Fruit fly (Drosophila melanogaster) whole organism, embryonic: ENCODE measurements around the gene Dpm3.

Experiments
- Asciz ChIP-seq: fragments of 200-800 bp; sonication (Bioruptor generic); optimal IDR thresholded peaks from 2 replicates; lab custom pipeline; 2017; ENCODE audit warnings: missing biosample characterization, mild to moderate bottlenecking, missing genetic modification characterization, missing genetic modification reagents
- BtbVII ChIP-seq: fragments of 200-800 bp; sonication (Bioruptor generic); optimal IDR thresholded peaks from 3 replicates; lab custom pipeline; 2017; ENCODE audit warnings: missing biosample characterization, mild to moderate bottlenecking, missing genetic modification characterization
- CG10209 ChIP-seq: fragments of 200-800 bp; sonication (Bioruptor generic); optimal IDR thresholded peaks from 3 replicates; lab custom pipeline; 2017; ENCODE audit warnings: missing biosample characterization, mild to moderate bottlenecking, missing genetic modification characterization, missing genetic modification reagents
- CG11504 ChIP-seq: fragments of 200-800 bp; sonication (Bioruptor generic); optimal IDR thresholded peaks from 3 replicates; lab custom pipeline; 2019; ENCODE audit warnings: missing biosample characterization, mild to moderate bottlenecking, missing genetic modification characterization, moderate library complexity
- CG13424 ChIP-seq: fragments of 200-800 bp; sonication (Bioruptor generic); optimal IDR thresholded peaks from 2 replicates; lab custom pipeline; 2019; ENCODE audit warnings: missing biosample characterization, mild to moderate bottlenecking, missing genetic modification characterization, moderate library complexity
- CG15269 ChIP-seq: fragments of 200-800 bp; sonication (Bioruptor generic); optimal IDR thresholded peaks from 2 replicates; lab custom pipeline; 2018; ENCODE audit warnings: missing biosample characterization, mild to moderate bottlenecking, missing genetic modification characterization, moderate library complexity
- CG1603 ChIP-seq: fragments of 200-800 bp; sonication (Bioruptor generic); optimal IDR thresholded peaks from 2 replicates; lab custom pipeline; 2019; ENCODE audit warnings: missing biosample characterization, mild to moderate bottlenecking, missing genetic modification characterization, moderate library complexity
- CG17359 ChIP-seq: fragments of 200-800 bp; sonication (Bioruptor generic); optimal IDR thresholded peaks from 3 replicates; lab custom pipeline; 2018; ENCODE audit warnings: missing biosample characterization, mild to moderate bottlenecking, missing genetic modification characterization, moderate library complexity
- CG17568 ChIP-seq: fragments of 200-800 bp; sonication (Bioruptor generic); optimal IDR thresholded peaks from 2 replicates; lab custom pipeline; 2018; ENCODE audit warnings: missing biosample characterization, mild to moderate bottlenecking, missing genetic modification characterization, moderate library complexity
- CG17612 ChIP-seq: fragments of 200-800 bp; sonication (Bioruptor generic); IDR thresholded peaks from 2 replicates; pipeline ENCODE4 v1.3.6; 2022; ENCODE audit warnings: missing biosample characterization, missing genetic modification characterization
- CG1792 ChIP-seq: fragments of 200-800 bp; sonication (Bioruptor generic); optimal IDR thresholded peaks from 2 replicates; lab custom pipeline; 2016; ENCODE audit warnings: missing biosample characterization, missing genetic modification characterization
- CG18599 ChIP-seq: fragments of 200-800 bp; sonication (Bioruptor generic); optimal IDR thresholded peaks from 3 replicates; lab custom pipeline; 2017; ENCODE audit warnings: missing biosample characterization, missing genetic modification characterization, mild to moderate bottlenecking, moderate library complexity, missing genetic modification reagents
- CG2199 ChIP-seq: fragments of 200-800 bp; sonication (Bioruptor generic); IDR thresholded peaks from 3 replicates; pipeline ENCODE4 v1.3.6; 2022; ENCODE audit warnings: missing biosample characterization, missing genetic modification characterization
- CG31441 ChIP-seq: fragments of 200-800 bp; sonication (Bioruptor generic); IDR thresholded peaks from 2 replicates; pipeline ENCODE4 v1.3.6; 2022; ENCODE audit warnings: missing biosample characterization, missing genetic modification characterization
- CG6175 ChIP-seq: fragments of 200-800 bp; sonication (Bioruptor generic); IDR thresholded peaks from 3 replicates; pipeline ENCODE4 v1.3.6; 2022; ENCODE audit warnings: missing biosample characterization, missing genetic modification characterization
- CG6813 ChIP-seq: fragments of 200-800 bp; sonication (Bioruptor generic); optimal IDR thresholded peaks from 2 replicates; lab custom pipeline; 2017; ENCODE audit warnings: missing biosample characterization, missing genetic modification characterization, mild to moderate bottlenecking, moderate library complexity, missing genetic modification reagents
- CG7987 ChIP-seq: fragments of 200-800 bp; sonication (Bioruptor generic); optimal IDR thresholded peaks from 2 replicates; lab custom pipeline; 2018; ENCODE audit warnings: missing biosample characterization, mild to moderate bottlenecking, missing genetic modification characterization, moderate library complexity
- CoRest ChIP-seq: fragments of 200-800 bp; sonication (Bioruptor generic); optimal IDR thresholded peaks from 3 replicates; lab custom pipeline; 2018; ENCODE audit warnings: missing biosample characterization, mild to moderate bottlenecking, missing genetic modification characterization, moderate library complexity
- D ChIP-seq, 2 experiments: fragments of 200-800 bp in 1 of 2; fragments of >200 bp in 1 of 2; sonication (Bioruptor generic) in 1 of 2; optimal IDR thresholded peaks; 2 replicates in 1 of 2; 3 replicates in 1 of 2; lab custom pipeline; 2017; ENCODE audit warnings: mild to moderate bottlenecking in 1 of 2, missing biosample characterization in 1 of 2, missing genetic modification characterization in 1 of 2, missing genetic modification reagents in 1 of 2
- Fer2 ChIP-seq: fragments of 200-800 bp; sonication (Bioruptor generic); optimal IDR thresholded peaks from 2 replicates; lab custom pipeline; 2018; ENCODE audit warnings: missing biosample characterization, mild to moderate bottlenecking, missing genetic modification characterization, moderate library complexity
- Kr ChIP-seq: fragments of 200-800 bp; sonication (Bioruptor generic); optimal IDR thresholded peaks from 2 replicates; lab custom pipeline; 2017; ENCODE audit warnings: missing biosample characterization, mild to moderate bottlenecking, missing genetic modification characterization
- MTF-1 ChIP-seq: fragments of 200-800 bp; sonication (Bioruptor generic); optimal IDR thresholded peaks from 2 replicates; lab custom pipeline; 2018; ENCODE audit warnings: missing biosample characterization, mild to moderate bottlenecking, missing genetic modification characterization, borderline replicate concordance
- Med ChIP-seq: fragments of 200-800 bp; sonication (Bioruptor generic); peaks from one replicate; lab custom pipeline; 2016; ENCODE audit warnings: missing biosample characterization, missing genetic modification characterization, mild to moderate bottlenecking, inconsistent platforms, moderate library complexity
- Meics ChIP-seq: fragments of 200-800 bp; sonication (Bioruptor generic); optimal IDR thresholded peaks from 2 replicates; lab custom pipeline; 2017; ENCODE audit warnings: missing biosample characterization, mild to moderate bottlenecking, missing genetic modification characterization
- Nf-YB ChIP-seq: fragments of 200-800 bp; sonication (Bioruptor generic); optimal IDR thresholded peaks from 3 replicates; lab custom pipeline; 2019; ENCODE audit warnings: missing biosample characterization, mild to moderate bottlenecking, missing genetic modification characterization, moderate library complexity
- NfI ChIP-seq: fragments of 200-800 bp; sonication (Bioruptor generic); optimal IDR thresholded peaks from 3 replicates; lab custom pipeline; 2018; ENCODE audit warnings: missing biosample characterization, mild to moderate bottlenecking, missing genetic modification characterization, moderate library complexity
- Sox100B ChIP-seq: fragments of 200-800 bp; sonication (Bioruptor generic); optimal IDR thresholded peaks from 3 replicates; lab custom pipeline; 2018; ENCODE audit warnings: missing biosample characterization, mild to moderate bottlenecking, missing genetic modification characterization
- caup ChIP-seq: fragments of 200-800 bp; sonication (Bioruptor generic); optimal IDR thresholded peaks from 3 replicates; lab custom pipeline; 2017; ENCODE audit warnings: missing biosample characterization, mild to moderate bottlenecking, missing genetic modification characterization, moderate library complexity; ENCODE audit not compliant: severe bottlenecking
- chm ChIP-seq: fragments of 200-800 bp; sonication (Bioruptor generic); IDR thresholded peaks from 2 replicates; pipeline ENCODE4 v1.3.6; 2022; ENCODE audit warnings: missing biosample characterization, missing genetic modification characterization
- chn ChIP-seq: fragments of 200-800 bp; sonication (Bioruptor generic); optimal IDR thresholded peaks from 2 replicates; lab custom pipeline; 2016; ENCODE audit warnings: missing biosample characterization, missing genetic modification characterization
- crc ChIP-seq: fragments of 200-800 bp; sonication (Bioruptor generic); optimal IDR thresholded peaks from 2 replicates; lab custom pipeline; 2016; ENCODE audit warnings: missing biosample characterization, missing genetic modification characterization
- crp ChIP-seq, 2 experiments: fragments of 200-800 bp; sonication (Bioruptor generic); optimal IDR thresholded peaks; 2 replicates in 1 of 2; 3 replicates in 1 of 2; lab custom pipeline; 2017; ENCODE audit warnings: missing biosample characterization in 2 of 2, missing genetic modification characterization in 2 of 2, mild to moderate bottlenecking in 1 of 2, moderate library complexity in 1 of 2
- dysf ChIP-seq: fragments of 200-800 bp; sonication (Bioruptor generic); IDR thresholded peaks from 3 replicates; pipeline ENCODE4 v1.3.6; 2022; ENCODE audit warnings: missing biosample characterization, missing genetic modification characterization
- eve ChIP-seq, 2 experiments: fragments of >200 bp; optimal IDR thresholded peaks; 2 replicates each; lab custom pipeline; 2017; ENCODE audit warnings: missing biosample characterization in 2 of 2, missing genetic modification characterization in 2 of 2
- fd3F ChIP-seq: fragments of 200-800 bp; sonication (Bioruptor generic); optimal IDR thresholded peaks from 2 replicates; lab custom pipeline; 2018; ENCODE audit warnings: missing biosample characterization, mild to moderate bottlenecking, missing genetic modification characterization, moderate library complexity
- grau ChIP-seq: fragments of 200-800 bp; optimal IDR thresholded peaks from 3 replicates; lab custom pipeline; 2019; ENCODE audit warnings: missing biosample characterization, mild to moderate bottlenecking, missing genetic modification characterization, moderate library complexity
- gro ChIP-seq: fragments of 200-800 bp; sonication (Bioruptor generic); optimal IDR thresholded peaks from 2 replicates; lab custom pipeline; 2016; ENCODE audit warnings: missing biosample characterization, missing genetic modification characterization
- gsb-n ChIP-seq: fragments of 200-800 bp; sonication (Bioruptor generic); optimal IDR thresholded peaks from 3 replicates; lab custom pipeline; 2018; ENCODE audit warnings: missing biosample characterization, mild to moderate bottlenecking, missing genetic modification characterization
- h ChIP-seq: fragments of >200 bp; optimal IDR thresholded peaks from 2 replicates; lab custom pipeline; 2017
- her ChIP-seq: fragments of 200-800 bp; sonication (Bioruptor generic); optimal IDR thresholded peaks from 2 replicates; lab custom pipeline; 2016; ENCODE audit warnings: missing biosample characterization, missing genetic modification characterization
- kni ChIP-seq: fragments of 200-800 bp; sonication (Bioruptor generic); optimal IDR thresholded peaks from 3 replicates; lab custom pipeline; 2017; ENCODE audit warnings: mild to moderate bottlenecking, missing biosample characterization, missing genetic modification reagents, missing genetic modification characterization
- lab ChIP-seq: fragments of 200-800 bp; sonication (Bioruptor generic); optimal IDR thresholded peaks from 3 replicates; lab custom pipeline; 2017; ENCODE audit warnings: missing biosample characterization, missing genetic modification characterization, mild to moderate bottlenecking, moderate library complexity, missing genetic modification reagents
- odd ChIP-seq: fragments of 200-800 bp; sonication (Bioruptor generic); optimal IDR thresholded peaks from 2 replicates; lab custom pipeline; 2017; ENCODE audit warnings: missing biosample characterization, mild to moderate bottlenecking, missing genetic modification characterization
- schlank ChIP-seq: fragments of 200-800 bp; sonication (Bioruptor generic); optimal IDR thresholded peaks from 2 replicates; lab custom pipeline; 2018; ENCODE audit warnings: missing biosample characterization, mild to moderate bottlenecking, missing genetic modification characterization
- sob ChIP-seq: fragments of 200-800 bp; sonication (Bioruptor generic); IDR thresholded peaks from 2 replicates; pipeline ENCODE4 v1.3.6; 2022; ENCODE audit warnings: missing biosample characterization, missing genetic modification characterization
- sqz ChIP-seq: fragments of 200-800 bp; sonication (Bioruptor generic); optimal IDR thresholded peaks from 3 replicates; lab custom pipeline; 2018; ENCODE audit warnings: missing biosample characterization, mild to moderate bottlenecking, missing genetic modification characterization
- sug ChIP-seq: fragments of 200-800 bp; optimal IDR thresholded peaks from 2 replicates; lab custom pipeline; 2019; ENCODE audit warnings: missing biosample characterization, mild to moderate bottlenecking, missing genetic modification characterization, moderate library complexity
- unpg ChIP-seq: fragments of 200-800 bp; sonication (Bioruptor generic); optimal IDR thresholded peaks from 3 replicates; lab custom pipeline; 2018; ENCODE audit warnings: missing biosample characterization, mild to moderate bottlenecking, missing genetic modification characterization, moderate library complexity
- zfh2 ChIP-seq: fragments of 200-800 bp; sonication (Bioruptor generic); optimal IDR thresholded peaks from 2 replicates; lab custom pipeline; 2016; ENCODE audit warnings: missing biosample characterization, missing genetic modification characterization

Dpm3 gene

DNA sequence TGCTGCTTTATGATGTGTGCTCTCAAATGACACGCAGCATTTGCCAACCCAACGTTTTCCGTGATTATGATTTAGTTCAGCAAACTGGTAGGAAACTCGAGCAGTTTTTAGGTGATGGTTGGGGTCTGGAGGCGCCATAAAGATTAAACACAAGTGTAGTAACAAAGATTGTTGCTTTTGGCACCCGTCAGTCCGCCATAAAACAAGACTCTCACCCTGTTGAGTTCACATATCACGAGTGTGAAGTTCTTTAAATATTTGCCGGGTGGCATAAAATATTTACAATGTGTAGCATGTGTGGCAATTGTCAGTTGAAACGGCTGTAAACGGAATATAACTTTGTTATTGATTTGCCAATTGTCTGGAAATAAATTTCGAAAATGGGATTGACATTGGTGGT, 38.9 kb upstream of the Dpm3 start (continued):
- TF ChIP-seq CG6175 (GFP tag; lab: Robert Waterston, UW) (0 out of 3 replicates have a peak, but pooled peaks have one; percentile 32), unpg (GFP tag; lab: Kevin White, UChicago) (peak; percentile 48), chn (no peak), gro (peak; percentile 17), eve (GFP tag; optimal IDR thresholded peaks at IDR 0.05; lab: Kevin White, UChicago) (peak in 1 of 2 experiments; percentile 18), CG13424 (tag; lab: Kevin White, UChicago) (peak; percentile 19), fd3F (GFP tag; lab: Kevin White, UChicago) (peak; percentile 28), zfh2 (GFP tag; lab: Kevin White, UChicago) (no peak), CG17568 (GFP tag; lab: Kevin White, UChicago) (peak; percentile 43), CoRest (peak; percentile 26), chm (0 out of 2 replicates have a peak, but pooled peaks have one; percentile 33), sqz (GFP tag; lab: Kevin White, UChicago) (no peak), NfI (peak; percentile 8), her (GFP tag; lab: Kevin White, UChicago) (no peak), CG15269 (tag; lab: Kevin White, UChicago) (peak; percentile 33), CG17612 (no peak), BtbVII (GFP tag; lab: Kevin White, UChicago) (peak; percentile 54), odd (GFP tag; lab: Kevin White, UChicago) (peak; percentile 41), Nf-YB (GFP tag; lab: Kevin White, UChicago) (peak; percentile 1), CG7987 (GFP tag; lab: Kevin White, UChicago) (peak; percentile 45), Kr (GFP tag; lab: Kevin White, UChicago) (no peak), CG10209 (no peak), grau (peak; percentile 23), dysf (GFP tag; lab: Robert Waterston, UW) (peak; percentile 25; the same call in 1 of the 3 replicates), caup (GFP tag; lab: Kevin White, UChicago) (peak; percentile 11), Asciz (GFP tag; lab: Kevin White, UChicago) (peak; percentile 27), lab (peak; percentile 20), CG18599 (GFP tag; lab: Kevin White, UChicago) (peak; percentile 20), CG1603 (tag; lab: Kevin White, UChicago) (peak; percentile 10), Sox100B (GFP tag; lab: Kevin White, UChicago) (peak; percentile 34), schlank (tag; lab: Kevin White, UChicago) (peak; percentile 7), CG1792 (GFP tag; lab: Kevin White, UChicago) (no peak), CG11504 (tag; lab: Kevin White, UChicago) (peak; percentile 20), CG31441 (GFP tag; lab: Robert Waterston, UW) (peak; percentile 32; the same call in 1 of the 2 replicates), crp (GFP tag; optimal IDR thresholded peaks at IDR 0.05; lab: Kevin White, UChicago) (no peak), D (optimal IDR thresholded peaks at IDR 0.05; lab: Kevin White, UChicago) (no peak), D (GFP tag; optimal IDR thresholded peaks at IDR 0.05; lab: Kevin White, UChicago) (no peak), CG2199 (GFP tag; lab: Robert Waterston, UW) (no peak), CG17359 (peak; percentile 18), kni (GFP tag; lab: Kevin White, UChicago) (no peak), h (lab: Kevin White, UChicago) (no peak), MTF-1 (peak; percentile 42), CG6813 (GFP tag; lab: Kevin White, UChicago) (peak; percentile 14), Med (peak; percentile 79), Meics (GFP tag; lab: Kevin White, UChicago) (peak; percentile 41), crc (GFP tag; lab: Kevin White, UChicago) (peak; percentile 3), sob (GFP tag; lab: Robert Waterston, UW) (peak; percentile 36; the same call in 1 of the 2 replicates), gsb-n (tag; lab: Kevin White, UChicago) (no peak), Fer2 (peak; percentile 9), sug (tag; lab: Kevin White, UChicago) (peak; percentile 63)
